Worm (Caenorhabditis elegans) whole organism, L4 larva: Measurements from ENCODE around the gene rla-2.

Experiments used
- F26F4.8 ChIP-seq: fragments of 200-800 bp; sonication (Bioruptor generic); conservative IDR thresholded peaks from 2 replicates; pipeline ENCODE4 v1.3.6; 2022; ENCODE audit warnings: missing genetic modification characterization, missing compliant biosample characterization
- F37D6.2 ChIP-seq: sonication (generic microtip); optimal IDR thresholded peaks from 2 replicates; lab custom pipeline; 2016; ENCODE audit warnings: mild to moderate bottlenecking, missing genetic modification characterization, missing compliant biosample characterization
- F44E2.7 ChIP-seq: fragments of 200-800 bp; sonication (Bioruptor generic); IDR thresholded peaks from 2 replicates; pipeline ENCODE4 v2.1.2; 2022; ENCODE audit warnings: missing genetic modification characterization, missing compliant biosample characterization
- T26A8.4 ChIP-seq: fragments of 200-800 bp; sonication (Bioruptor generic); IDR thresholded peaks from 2 replicates; pipeline ENCODE4 v1.3.6; 2022; ENCODE audit warnings: missing genetic modification characterization, missing compliant biosample characterization
- Y105C5A.15 ChIP-seq: fragments of 200-800 bp; sonication (Bioruptor generic); IDR thresholded peaks from 2 replicates; pipeline ENCODE4 v1.3.6; 2022; ENCODE audit warnings: missing genetic modification characterization, missing compliant biosample characterization
- aha-1 ChIP-seq: fragments of 150-350 bp; peaks from one replicate; lab custom pipeline; 2014; ENCODE audit warnings: missing biosample characterization, missing genetic modification characterization
- ama-1 ChIP-seq: fragments of 150-350 bp; optimal IDR thresholded peaks from 2 replicates; lab custom pipeline; 2014; ENCODE audit warnings: inconsistent platforms, mixed read lengths
- arid-1 ChIP-seq: fragments of 200-800 bp; sonication (Bioruptor generic); conservative IDR thresholded peaks from 2 replicates; pipeline ENCODE4 v1.3.6; 2022; ENCODE audit warnings: missing genetic modification reagents, missing genetic modification characterization, missing compliant biosample characterization
- ces-1 ChIP-seq: fragments of 150-350 bp; sonication (generic microtip); optimal IDR thresholded peaks from 4 replicates; lab custom pipeline; 2014; ENCODE audit warnings: missing biosample characterization, missing genetic modification reagents, missing genetic modification characterization
- ctbp-1 ChIP-seq: fragments of 200-800 bp; sonication (Bioruptor generic); IDR thresholded peaks from 2 replicates; pipeline ENCODE4 v1.3.6; 2022; ENCODE audit warnings: missing genetic modification reagents, missing genetic modification characterization, missing compliant biosample characterization
- daf-16 ChIP-seq, 3 experiments: sonication (generic microtip); optimal IDR thresholded peaks; 2 replicates each; lab custom pipeline; 2016 to 2017; ENCODE audit warnings: missing genetic modification characterization in 3 of 3, missing genetic modification reagents in 3 of 3, mild to moderate bottlenecking in 2 of 3, missing compliant biosample characterization in 2 of 3, missing biosample characterization in 1 of 3, moderate library complexity in 1 of 3
- dpl-1 ChIP-seq: fragments of 150-350 bp; optimal IDR thresholded peaks from 2 replicates; lab custom pipeline; 2014; ENCODE audit warnings: missing biosample characterization, missing genetic modification reagents, missing genetic modification characterization
- dve-1 ChIP-seq: sonication (generic microtip); optimal IDR thresholded peaks from 2 replicates; lab custom pipeline; 2017; ENCODE audit warnings: antibody characterized with exemption, mild to moderate bottlenecking, missing genetic modification characterization, missing compliant biosample characterization; ENCODE audit not compliant: insufficient read depth
- egl-27 ChIP-seq: sonication (generic microtip); optimal IDR thresholded peaks from 3 replicates; lab custom pipeline; 2017; ENCODE audit warnings: missing biosample characterization, missing genetic modification reagents, missing genetic modification characterization
- gei-8 ChIP-seq: fragments of 200-800 bp; sonication (Bioruptor generic); optimal IDR thresholded peaks from 2 replicates; lab custom pipeline; 2018; ENCODE audit warnings: mild to moderate bottlenecking, missing genetic modification characterization, missing compliant biosample characterization
- hif-1 ChIP-seq, 2 experiments: sonication (generic microtip); optimal IDR thresholded peaks; 2 replicates each; lab custom pipeline; 2016 to 2017; ENCODE audit warnings: missing compliant biosample characterization in 2 of 2, missing genetic modification characterization in 2 of 2, missing genetic modification reagents in 2 of 2, missing genotype in 2 of 2, mild to moderate bottlenecking in 1 of 2
- hlh-30 ChIP-seq: sonication (generic microtip); optimal IDR thresholded peaks from 2 replicates; lab custom pipeline; 2017; ENCODE audit warnings: antibody characterized with exemption, mild to moderate bottlenecking, missing genetic modification characterization, missing compliant biosample characterization; ENCODE audit not compliant: insufficient read depth
- hmg-1.1 ChIP-seq: fragments of 200-800 bp; sonication (Bioruptor generic); IDR thresholded peaks from 2 replicates; pipeline ENCODE4 v1.3.6; 2022; ENCODE audit warnings: missing genetic modification reagents, missing genetic modification characterization, missing compliant biosample characterization
- lin-15B ChIP-seq: fragments of 150-350 bp; sonication (generic microtip); optimal IDR thresholded peaks from 3 replicates; lab custom pipeline; 2014; ENCODE audit warnings: missing biosample characterization, missing genetic modification characterization
- lin-29 ChIP-seq: fragments of 200-800 bp; sonication (Bioruptor generic); IDR thresholded peaks from 2 replicates; pipeline ENCODE4 v1.3.6; 2022; ENCODE audit warnings: missing genetic modification reagents, missing genetic modification characterization, missing compliant biosample characterization
- lin-38 ChIP-seq: fragments of 200-800 bp; sonication (Bioruptor generic); IDR thresholded peaks from 2 replicates; pipeline ENCODE4 v1.3.6; 2022; ENCODE audit warnings: missing genetic modification reagents, missing genetic modification characterization, missing compliant biosample characterization
- lir-3 ChIP-seq: sonication (generic microtip); optimal IDR thresholded peaks from 2 replicates; lab custom pipeline; 2016; ENCODE audit warnings: mild to moderate bottlenecking, missing genetic modification characterization, missing compliant biosample characterization
- lsy-2 ChIP-seq, 2 experiments: fragments of 150-350 bp in 1 of 2; sonication (generic microtip) in 1 of 2; optimal IDR thresholded peaks; 2 replicates each; lab custom pipeline; 2014 to 2017; ENCODE audit warnings: missing biosample characterization in 2 of 2, missing genetic modification characterization in 2 of 2
- mep-1 ChIP-seq: fragments of 150-350 bp; sonication (generic microtip); optimal IDR thresholded peaks from 3 replicates; lab custom pipeline; 2014; ENCODE audit warnings: missing biosample characterization, missing genetic modification characterization
- mes-2 ChIP-seq: sonication (generic microtip); optimal IDR thresholded peaks from 2 replicates; lab custom pipeline; 2016; ENCODE audit warnings: missing genotype, mild to moderate bottlenecking, missing genetic modification characterization, missing compliant biosample characterization; ENCODE audit not compliant: poor library complexity, severe bottlenecking
- mxl-3 ChIP-seq: fragments of 200-800 bp; sonication (Bioruptor generic); optimal IDR thresholded peaks from 2 replicates; lab custom pipeline; 2018; ENCODE audit warnings: mild to moderate bottlenecking, missing genetic modification characterization, missing compliant biosample characterization
- nhr-102 ChIP-seq: sonication (generic microtip); optimal IDR thresholded peaks from 2 replicates; lab custom pipeline; 2016; ENCODE audit warnings: mild to moderate bottlenecking, missing genetic modification characterization, moderate library complexity, missing compliant biosample characterization
- nhr-111 ChIP-seq: fragments of 200-800 bp; sonication (Bioruptor generic); optimal IDR thresholded peaks from 2 replicates; lab custom pipeline; 2018; ENCODE audit warnings: mild to moderate bottlenecking, missing genetic modification characterization, missing compliant biosample characterization
- nhr-28 ChIP-seq: fragments of 150-350 bp; optimal IDR thresholded peaks from 2 replicates; lab custom pipeline; 2014; ENCODE audit warnings: missing biosample characterization, missing genetic modification characterization
- nhr-6 ChIP-seq: fragments of 150-350 bp; optimal IDR thresholded peaks from 2 replicates; lab custom pipeline; 2014; ENCODE audit warnings: missing biosample characterization, missing genetic modification characterization
- nhr-77 ChIP-seq: fragments of 150-350 bp; optimal IDR thresholded peaks from 2 replicates; lab custom pipeline; 2014; ENCODE audit warnings: missing biosample characterization, missing genetic modification characterization
- pha-4 ChIP-seq, 2 experiments: fragments of 150-350 bp in 1 of 2; fragments of 200-800 bp in 1 of 2; sonication (Bioruptor generic) in 1 of 2; IDR thresholded peaks in 1 of 2; optimal IDR thresholded peaks in 1 of 2; 2 replicates each; pipeline versions ENCODE4 v1.3.6 to Lab custom; 2014 to 2022; ENCODE audit warnings: missing genetic modification characterization in 2 of 2, missing genetic modification reagents in 2 of 2, missing biosample characterization in 1 of 2, missing compliant biosample characterization in 1 of 2
- php-3 ChIP-seq: fragments of 200-800 bp; sonication (Bioruptor generic); IDR thresholded peaks from 2 replicates; pipeline ENCODE4 v1.3.6; 2022; ENCODE audit warnings: missing genetic modification reagents, missing genetic modification characterization, missing compliant biosample characterization
- rbr-2 ChIP-seq: sonication (generic microtip); optimal IDR thresholded peaks from 2 replicates; lab custom pipeline; 2016; ENCODE audit warnings: missing genotype, missing genetic modification characterization, missing compliant biosample characterization
- sdz-12 ChIP-seq: fragments of 200-800 bp; sonication (Bioruptor generic); optimal IDR thresholded peaks from 2 replicates; lab custom pipeline; 2018; ENCODE audit warnings: mild to moderate bottlenecking, missing genetic modification characterization, missing compliant biosample characterization
- snpc-1.2 ChIP-seq: fragments of 200-800 bp; sonication (Bioruptor generic); IDR thresholded peaks from 2 replicates; pipeline ENCODE4 v1.3.6; 2022; ENCODE audit warnings: missing genetic modification reagents, missing genetic modification characterization, missing compliant biosample characterization
- spr-1 ChIP-seq: sonication (generic microtip); optimal IDR thresholded peaks from 2 replicates; lab custom pipeline; 2016; ENCODE audit warnings: mild to moderate bottlenecking, missing genetic modification characterization, missing compliant biosample characterization
- spr-3 ChIP-seq: fragments of 200-800 bp; sonication (Bioruptor generic); optimal IDR thresholded peaks from 2 replicates; lab custom pipeline; 2018; ENCODE audit warnings: mild to moderate bottlenecking, missing genetic modification characterization, missing compliant biosample characterization
- unc-130 ChIP-seq: sonication (generic microtip); optimal IDR thresholded peaks from 2 replicates; lab custom pipeline; 2016; ENCODE audit warnings: missing genetic modification reagents, missing genetic modification characterization, missing compliant biosample characterization
- unc-39 ChIP-seq: sonication (generic microtip); optimal IDR thresholded peaks from 2 replicates; lab custom pipeline; 2017; ENCODE audit warnings: missing biosample characterization, missing genetic modification characterization
- unc-62 ChIP-seq, 3 experiments: fragments of 150-350 bp in 1 of 3; sonication (generic microtip); optimal IDR thresholded peaks in 2 of 3; peaks in 1 of 3; 1 replicate in 1 of 3; 2 replicates in 2 of 3; lab custom pipeline; 2014 to 2017; ENCODE audit warnings: missing biosample characterization in 3 of 3, missing genetic modification characterization in 3 of 3, missing genetic modification reagents in 3 of 3, missing genotype in 1 of 3
- zag-1 ChIP-seq: fragments of 150-350 bp; optimal IDR thresholded peaks from 2 replicates; lab custom pipeline; 2014; ENCODE audit warnings: missing biosample characterization, missing genetic modification characterization
- zip-11 ChIP-seq: fragments of 200-800 bp; sonication (Bioruptor generic); IDR thresholded peaks from 2 replicates; pipeline ENCODE4 v1.3.6; 2022; ENCODE audit warnings: missing genetic modification characterization, missing compliant biosample characterization
- zip-2 ChIP-seq: fragments of 150-350 bp; optimal IDR thresholded peaks from 2 replicates; lab custom pipeline; 2014; ENCODE audit warnings: missing biosample characterization, missing genetic modification characterization
- ztf-7 ChIP-seq: fragments of 150-350 bp; optimal IDR thresholded peaks from 2 replicates; lab custom pipeline; 2014; ENCODE audit warnings: missing biosample characterization, missing genetic modification characterization

rla-2 gene

DNA sequence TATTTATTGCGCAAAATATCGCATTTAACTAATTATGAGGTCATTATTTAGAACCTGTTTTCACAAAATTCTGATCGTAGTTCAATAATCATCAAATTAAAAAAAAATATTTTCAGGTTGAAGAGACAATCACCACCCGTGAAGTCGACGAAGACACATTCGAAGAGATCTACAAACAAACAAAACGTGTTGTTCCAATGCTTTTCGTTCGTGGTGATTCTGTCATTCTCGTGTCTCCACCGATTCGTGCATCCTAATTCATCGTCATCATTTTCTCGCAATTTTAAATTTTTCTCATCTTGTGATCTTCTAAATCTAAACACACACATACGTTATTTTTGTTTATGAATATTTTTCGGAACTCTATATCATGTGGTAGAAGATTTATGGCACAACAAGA, 18.7 kb upstream of the rla-2 start (continued):
- peak; percentile 42; the same call in 1 of the 2 replicates for TF ChIP-seq pha-4 (GFP tag; IDR thresholded peaks at IDR 0.05; lab: Robert Waterston, UW)
- TF ChIP-seq pha-4 (tag; optimal IDR thresholded peaks at IDR 0.05; lab: Kevin White, UChicago) = no peak
- no peak for TF ChIP-seq gei-8
- TF ChIP-seq sdz-12 (GFP tag; lab: Kevin White, UChicago) = peak; percentile 29
- no peak for TF ChIP-seq F26F4.8
- peak; percentile 19 for TF ChIP-seq spr-1 (tag; lab: Kevin White, UChicago)
- TF ChIP-seq F44E2.7 (GFP tag; lab: Robert Waterston, UW) = no peak
- TF ChIP-seq ces-1 (GFP tag; lab: Kevin White, UChicago) = no peak

DNA sequence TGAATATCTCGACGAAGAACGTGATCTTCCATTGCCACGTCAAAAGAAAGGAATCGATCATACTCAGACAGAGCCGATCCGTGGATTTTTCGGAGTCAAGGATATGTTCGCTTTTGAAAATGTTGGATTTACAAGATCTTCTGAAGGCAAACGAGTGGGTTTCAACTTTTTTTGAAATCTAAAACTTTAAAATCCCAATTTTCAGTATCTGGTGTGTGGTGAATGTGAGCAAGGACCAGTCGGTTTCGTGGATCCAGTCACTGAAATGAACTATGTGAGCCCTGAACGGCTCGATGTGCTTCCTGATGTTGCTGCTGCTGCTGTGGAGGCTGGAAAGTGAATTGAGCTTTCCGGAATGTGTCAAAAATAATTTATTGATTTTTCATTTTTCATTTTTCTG, 16.8 kb upstream of the rla-2 start, which contains the start of gene lsm-3:
Gene lsm-3, plus strand, starts transcription at position 301 of the 400 bp plus-strand sequence.
- TF ChIP-seq unc-62 (GFP tag; optimal IDR thresholded peaks at IDR 0.05 in 1 of 2; lab: Kevin White, UChicago) = peak in 1 of 2 experiments; percentile 88
- no peak for TF ChIP-seq unc-62 (tag; optimal IDR thresholded peaks at IDR 0.05; lab: Kevin White, UChicago)
- TF ChIP-seq unc-39 = no peak
- no peak for TF ChIP-seq ctbp-1 (GFP tag; lab: Robert Waterston, UW)
- no peak for TF ChIP-seq hmg-1.1 (GFP tag; lab: Robert Waterston, UW)
- TF ChIP-seq lir-3 = no peak
- TF ChIP-seq egl-27 (tag; lab: Kevin White, UChicago) = no peak

DNA sequence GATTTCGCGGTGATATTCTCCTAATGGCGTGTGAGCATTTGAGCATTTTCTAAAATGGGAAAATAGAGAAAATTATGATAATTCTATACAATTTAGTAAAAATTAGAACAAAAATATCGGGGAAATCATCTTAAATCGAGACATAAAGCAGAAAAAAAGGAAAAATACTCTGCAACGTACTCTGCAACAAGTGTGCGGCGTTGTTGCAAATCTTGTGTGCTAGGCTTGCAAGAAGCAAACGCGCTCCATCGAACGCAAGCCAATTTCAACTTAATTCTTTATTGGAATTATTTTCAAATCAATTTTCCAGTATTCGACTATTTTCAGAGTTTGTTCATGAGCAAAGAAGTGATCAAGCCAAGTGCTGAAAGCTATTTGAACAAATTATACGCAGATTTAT, 16.0 kb upstream of the rla-2 start, which contains the start of the genes Y62E10A.20, Y62E10A.23 and mdt-9:
Gene Y62E10A.20, minus strand, starts transcription at position 49 of the 400 bp plus-strand sequence.
Gene Y62E10A.23, plus strand, starts transcription at position 282 of the 400 bp plus-strand sequence.
Gene mdt-9, plus strand, starts transcription at position 338 of the 400 bp plus-strand sequence.
- TF ChIP-seq mes-2 (tag; lab: Kevin White, UChicago) = peak; percentile 94
- peak; percentile 86 for TF ChIP-seq mep-1 (tag; lab: Kevin White, UChicago)
- TF ChIP-seq dpl-1 (GFP tag; lab: Kevin White, UChicago) = peak; percentile 74
- TF ChIP-seq spr-3 (GFP tag; lab: Kevin White, UChicago) = no peak
- TF ChIP-seq ztf-7 (tag; lab: Kevin White, UChicago) = peak; percentile 65
- TF ChIP-seq lin-15B (tag; lab: Kevin White, UChicago) = peak; percentile 7
- peak in 1 of 2 experiments; percentile 76 for TF ChIP-seq hif-1 (tag; optimal IDR thresholded peaks at IDR 0.05; lab: Kevin White, UChicago)
- TF ChIP-seq unc-39 = no peak
- TF ChIP-seq daf-16 (GFP tag; optimal IDR thresholded peaks at IDR 0.05; lab: Kevin White, UChicago) = no peak
- TF ChIP-seq daf-16 (tag; optimal IDR thresholded peaks at IDR 0.05; lab: Kevin White, UChicago) = peak; percentile 31
- TF ChIP-seq hlh-30 (tag; lab: Kevin White, UChicago) = peak; percentile 45
- TF ChIP-seq nhr-111 (GFP tag; lab: Kevin White, UChicago) = no peak
- TF ChIP-seq php-3 (GFP tag; lab: Robert Waterston, UW) = no peak
- TF ChIP-seq snpc-1.2 = 0 out of 2 replicates have a peak, but pooled peaks have one; percentile 67
- TF ChIP-seq lin-29 (GFP tag; lab: Robert Waterston, UW) = no peak
- TF ChIP-seq F37D6.2 (tag; lab: Kevin White, UChicago) = peak; percentile 41
- peak; percentile 70 for TF ChIP-seq dve-1 (tag; lab: Kevin White, UChicago)
- TF ChIP-seq arid-1 (GFP tag; lab: Robert Waterston, UW) = 0 out of 2 replicates have a peak, but pooled peaks have one; percentile 48
- peak; percentile 30 for TF ChIP-seq nhr-28 (tag; lab: Kevin White, UChicago)
- TF ChIP-seq Y105C5A.15 (GFP tag; lab: Robert Waterston, UW) = no peak
- no peak for TF ChIP-seq zip-2
- peak; percentile 19 for TF ChIP-seq nhr-102
- peak; percentile 38 for TF ChIP-seq nhr-77 (tag; lab: Kevin White, UChicago)
- peak; percentile 96 for TF ChIP-seq lin-38
- peak; percentile 59 for TF ChIP-seq hmg-1.1 (GFP tag; lab: Robert Waterston, UW)
- peak; percentile 20 for TF ChIP-seq ama-1
- peak; percentile 96 for TF ChIP-seq aha-1
- peak in 1 of 2 experiments; percentile 89 for TF ChIP-seq lsy-2 (tag; optimal IDR thresholded peaks at IDR 0.05; lab: Kevin White, UChicago)
- 0 out of 2 replicates have a peak, but pooled peaks have one; percentile 46 for TF ChIP-seq T26A8.4 (GFP tag; lab: Robert Waterston, UW)
- peak; percentile 14; the same call in 1 of the 2 replicates for TF ChIP-seq ctbp-1 (GFP tag; lab: Robert Waterston, UW)
- TF ChIP-seq unc-130 (GFP tag; lab: Kevin White, UChicago) = peak; percentile 78
- TF ChIP-seq zip-11 (GFP tag; lab: Robert Waterston, UW) = no peak
- no peak for TF ChIP-seq mxl-3 (GFP tag; lab: Kevin White, UChicago)
- TF ChIP-seq pha-4 (GFP tag; IDR thresholded peaks at IDR 0.05; lab: Robert Waterston, UW) = no peak
- peak; percentile 29 for TF ChIP-seq pha-4 (tag; optimal IDR thresholded peaks at IDR 0.05; lab: Kevin White, UChicago)
- peak; percentile 0 for TF ChIP-seq spr-1 (tag; lab: Kevin White, UChicago)
- peak; percentile 92 for TF ChIP-seq nhr-6 (tag; lab: Kevin White, UChicago)
- TF ChIP-seq rbr-2 (tag; lab: Kevin White, UChicago) = peak; percentile 61
- no peak for TF ChIP-seq zag-1 (tag; lab: Kevin White, UChicago)
